Worm (Caenorhabditis elegans): ENCODE measurements around the gene ZK131.11.
A peak's percentile ranks its signal among the peaks of the same experiment; 100 is the strongest.

ZK131.11 gene

ce11 chrII:13841106-13841854 lies 49.3 kb downstream of the ZK131.11 start, which contains the start of gene F08G2.7:
Gene F08G2.7, minus strand, starts transcription at chrII:13841156.
- peak; percentile 85 for TF ChIP-seq dve-1 (tag; optimal IDR thresholded peaks at IDR 0.05)
- TF ChIP-seq nfya-1 (tag; optimal IDR thresholded peaks at IDR 0.05) = no peak
- no peak for TF ChIP-seq ceh-30 (tag; optimal IDR thresholded peaks at IDR 0.05)
- no peak for TF ChIP-seq dmd-4 (tag; optimal IDR thresholded peaks at IDR 0.05; ENCODE audit: borderline replicate concordance)
- TF ChIP-seq hlh-8 (tag; optimal IDR thresholded peaks at IDR 0.05) = no peak
- TF ChIP-seq unc-3 (GFP tag; conservative IDR thresholded peaks at IDR 0.05) = no peak
- no peak for TF ChIP-seq unc-3 (tag; optimal IDR thresholded peaks at IDR 0.05)
- TF ChIP-seq K09A11.1 (tag; optimal IDR thresholded peaks at IDR 0.05; ENCODE audit: insufficient read depth) = no peak
- no peak for TF ChIP-seq mec-3 (tag; optimal IDR thresholded peaks at IDR 0.05; ENCODE audit: borderline replicate concordance)
- no peak for TF ChIP-seq zip-5 (tag; optimal IDR thresholded peaks at IDR 0.05)

- TF ChIP-seq odd-2 (tag; optimal IDR thresholded peaks at IDR 0.05) (no peak), unc-55 (GFP tag; optimal IDR thresholded peaks at IDR 0.05) (no peak), gmeb-2 (tag; optimal IDR thresholded peaks at IDR 0.05) (no peak), F13H6.1 (tag; optimal IDR thresholded peaks at IDR 0.05) (no peak), dmd-4 (tag; optimal IDR thresholded peaks at IDR 0.05; ENCODE audit: borderline replicate concordance) (no peak), ceh-14 (tag; optimal IDR thresholded peaks at IDR 0.05) (no peak), madf-2 (tag; optimal IDR thresholded peaks at IDR 0.05) (no peak), ceh-31 (tag; optimal IDR thresholded peaks at IDR 0.05) (no peak), ceh-19 (GFP tag; optimal IDR thresholded peaks at IDR 0.05) (no peak), pha-4 (tag; optimal IDR thresholded peaks at IDR 0.05) (no peak), K09A11.1 (tag; optimal IDR thresholded peaks at IDR 0.05; ENCODE audit: insufficient read depth) (no peak), ceh-6 (GFP tag; optimal IDR thresholded peaks at IDR 0.05) (no peak), syd-9 (tag; optimal IDR thresholded peaks at IDR 0.05) (no peak), hlh-15 (tag; optimal IDR thresholded peaks at IDR 0.05) (no peak), sox-2 (GFP tag; IDR thresholded peaks at IDR 0.05) (no peak), unc-86 (tag; optimal IDR thresholded peaks at IDR 0.05) (no peak), fkh-10 (GFP tag; optimal IDR thresholded peaks at IDR 0.05) (no peak), lin-11 (tag; optimal IDR thresholded peaks at IDR 0.05) (no peak), pha-2 (tag; optimal IDR thresholded peaks at IDR 0.05) (no peak), C38D4.7 (GFP tag; optimal IDR thresholded peaks at IDR 0.05) (no peak)
Observed at ce11 chrII:13842340-13842739, 50.3 kb downstream of the ZK131.11 start.

ce11 chrII:13846018-13846417 lies 54.0 kb downstream of the ZK131.11 start:
- TF ChIP-seq ceh-14 (tag; optimal IDR thresholded peaks at IDR 0.05) (no peak), elt-2 (tag; optimal IDR thresholded peaks at IDR 0.05) (peak; percentile 4)

ce11 chrII:13847366-13847765 lies 55.3 kb downstream of the ZK131.11 start:
- TF ChIP-seq unc-86 (tag; optimal IDR thresholded peaks at IDR 0.05) (no peak), che-1 (tag; optimal IDR thresholded peaks at IDR 0.05) (no peak)

- no peak for TF ChIP-seq dmd-4 (tag; optimal IDR thresholded peaks at IDR 0.05; ENCODE audit: borderline replicate concordance)
- no peak for TF ChIP-seq fax-1 (tag; optimal IDR thresholded peaks at IDR 0.05)
- TF ChIP-seq eyg-1 (tag; optimal IDR thresholded peaks at IDR 0.05) = no peak
- TF ChIP-seq syd-9 (tag; optimal IDR thresholded peaks at IDR 0.05) = no peak
- TF ChIP-seq tbx-7 (tag; optimal IDR thresholded peaks at IDR 0.05) = no peak
- TF ChIP-seq elt-4 (tag; optimal IDR thresholded peaks at IDR 0.05) = no peak
- no peak for TF ChIP-seq K02D7.2 (tag; optimal IDR thresholded peaks at IDR 0.05)
- TF ChIP-seq tbx-2 (tag; optimal IDR thresholded peaks at IDR 0.05) = no peak
- no peak for TF ChIP-seq dve-1 (tag; optimal IDR thresholded peaks at IDR 0.05)
- TF ChIP-seq ceh-14 (tag; optimal IDR thresholded peaks at IDR 0.05) = no peak
- no peak for TF ChIP-seq npax-4 (tag; optimal IDR thresholded peaks at IDR 0.05)
- no peak for TF ChIP-seq ceh-6 (GFP tag; optimal IDR thresholded peaks at IDR 0.05)
- no peak for TF ChIP-seq hlh-8 (tag; optimal IDR thresholded peaks at IDR 0.05)
- no peak for TF ChIP-seq ref-2 (tag; optimal IDR thresholded peaks at IDR 0.05)
Observed at ce11 chrII:13852004-13852403, 60.0 kb downstream of the ZK131.11 start, which contains the start of gene F08G2.8. Gene F08G2.8, plus strand, starts transcription at chrII:13852304.

All from whole organism, late embryonic.